Fruit fly (Drosophila melanogaster) whole organism, adult: Measurements from ENCODE around the gene btd.

Source experiments
- CG11617 ChIP-seq: fragments of 200-800 bp; sonication (Bioruptor generic); optimal IDR thresholded peaks from 2 replicates; lab custom pipeline; 2017; ENCODE audit warnings: mild to moderate bottlenecking, missing biosample characterization, missing genetic modification reagents, missing genetic modification characterization
- CG12768 ChIP-seq: fragments of 200-800 bp; sonication (Bioruptor generic); optimal IDR thresholded peaks from 2 replicates; lab custom pipeline; 2017; ENCODE audit warnings: missing biosample characterization, missing genetic modification characterization, mild to moderate bottlenecking, moderate library complexity, missing genetic modification reagents
- CG14711 ChIP-seq: fragments of 200-800 bp; sonication (Bioruptor generic); optimal IDR thresholded peaks from 2 replicates; lab custom pipeline; 2018; ENCODE audit warnings: missing biosample characterization, mild to moderate bottlenecking, missing genetic modification characterization, moderate library complexity
- CG1620 ChIP-seq: fragments of 200-800 bp; sonication (Bioruptor generic); optimal IDR thresholded peaks from 2 replicates; lab custom pipeline; 2016; ENCODE audit warnings: missing biosample characterization, missing genetic modification characterization
- CG33017 ChIP-seq: fragments of 200-800 bp; sonication (Bioruptor generic); optimal IDR thresholded peaks from 2 replicates; lab custom pipeline; 2018; ENCODE audit warnings: missing biosample characterization, mild to moderate bottlenecking, missing genetic modification characterization, moderate library complexity
- CG5204 ChIP-seq: fragments of 200-800 bp; sonication (Bioruptor generic); optimal IDR thresholded peaks from 2 replicates; lab custom pipeline; 2016; ENCODE audit warnings: missing biosample characterization, missing genetic modification characterization
- CG7045 ChIP-seq: fragments of 200-800 bp; sonication (Bioruptor generic); optimal IDR thresholded peaks from 2 replicates; lab custom pipeline; 2017; ENCODE audit warnings: missing biosample characterization, mild to moderate bottlenecking, missing genetic modification characterization
- CG7101 ChIP-seq: fragments of 200-800 bp; sonication (Bioruptor generic); optimal IDR thresholded peaks from 2 replicates; lab custom pipeline; 2018; ENCODE audit warnings: missing biosample characterization, mild to moderate bottlenecking, missing genetic modification characterization, moderate library complexity
- Clk ChIP-seq: fragments of 200-800 bp; sonication (Bioruptor generic); optimal IDR thresholded peaks from 2 replicates; lab custom pipeline; 2017; ENCODE audit warnings: missing biosample characterization, missing genetic modification characterization
- Crg-1 ChIP-seq: fragments of 200-800 bp; sonication (Bioruptor generic); optimal IDR thresholded peaks from 2 replicates; lab custom pipeline; 2016; ENCODE audit warnings: missing biosample characterization, missing genetic modification characterization
- Hr96 ChIP-seq: fragments of 200-800 bp; sonication (Bioruptor generic); optimal IDR thresholded peaks from 2 replicates; lab custom pipeline; 2016; ENCODE audit warnings: missing biosample characterization, missing genetic modification characterization
- Mnt ChIP-seq: fragments of 200-800 bp; sonication (Bioruptor generic); optimal IDR thresholded peaks from 2 replicates; lab custom pipeline; 2016; ENCODE audit warnings: missing biosample characterization, mild to moderate bottlenecking, missing genetic modification characterization
- bab1 ChIP-seq: fragments of 200-800 bp; sonication (Bioruptor generic); optimal IDR thresholded peaks from 3 replicates; lab custom pipeline; 2019; ENCODE audit warnings: missing biosample characterization, mild to moderate bottlenecking, missing genetic modification characterization, moderate library complexity
- cic ChIP-seq: fragments of 200-800 bp; sonication (Bioruptor generic); optimal IDR thresholded peaks from 2 replicates; lab custom pipeline; 2017; ENCODE audit warnings: missing biosample characterization, mild to moderate bottlenecking, missing genetic modification characterization, moderate library complexity
- cnc ChIP-seq, 2 experiments: fragments of >200 bp; optimal IDR thresholded peaks; 2 replicates each; lab custom pipeline; 2017
- kay ChIP-seq: fragments of 200-800 bp; sonication (Bioruptor generic); peaks from one replicate; lab custom pipeline; 2016; ENCODE audit warnings: missing biosample characterization, missing genetic modification characterization, borderline replicate concordance
- ovo ChIP-seq: fragments of 200-800 bp; sonication (Bioruptor generic); optimal IDR thresholded peaks from 2 replicates; lab custom pipeline; 2016; ENCODE audit warnings: missing biosample characterization, missing genetic modification characterization
- pad ChIP-seq: fragments of 200-800 bp; sonication (Bioruptor generic); optimal IDR thresholded peaks from 3 replicates; lab custom pipeline; 2017; ENCODE audit warnings: missing biosample characterization, missing genetic modification characterization, mild to moderate bottlenecking, moderate library complexity, missing genetic modification reagents
- tj ChIP-seq: fragments of 200-800 bp; sonication (Bioruptor generic); optimal IDR thresholded peaks from 3 replicates; lab custom pipeline; 2017; ENCODE audit warnings: missing biosample characterization, mild to moderate bottlenecking, missing genetic modification characterization, moderate library complexity
- toe ChIP-seq: fragments of 200-800 bp; sonication (Bioruptor generic); optimal IDR thresholded peaks from 2 replicates; lab custom pipeline; 2016; ENCODE audit warnings: missing biosample characterization, missing genetic modification characterization

Gene btd

DNA sequence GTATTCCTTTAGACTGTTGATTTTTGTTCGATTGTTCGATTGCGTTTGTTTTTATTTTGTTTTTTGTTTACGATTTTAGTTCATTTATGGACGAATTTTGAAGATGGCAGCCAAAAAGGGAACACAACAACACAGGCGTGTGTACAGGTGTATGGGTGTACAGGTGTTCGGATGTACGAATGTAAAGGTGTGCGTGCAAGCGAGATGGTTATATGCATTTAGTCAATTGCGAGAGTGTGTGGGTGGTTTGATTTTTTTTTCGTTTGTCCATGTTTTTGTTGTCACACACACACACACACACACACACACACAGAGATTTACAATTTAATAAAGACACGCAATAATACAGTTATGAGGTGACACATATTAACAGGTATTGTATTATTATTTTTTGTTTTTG lies 19.1 kb upstream of the btd start:
- TF ChIP-seq kay (no peak), CG14711 (no peak), Clk (GFP tag; lab: Kevin White, UChicago) (peak; percentile 18), pad (GFP tag; lab: Kevin White, UChicago) (peak; percentile 22), toe (no peak), cic (GFP tag; lab: Kevin White, UChicago) (peak; percentile 23), tj (GFP tag; lab: Kevin White, UChicago) (no peak), CG5204 (GFP tag; lab: Kevin White, UChicago) (no peak), bab1 (GFP tag; lab: Kevin White, UChicago) (no peak), Hr96 (GFP tag; lab: Kevin White, UChicago) (no peak), ovo (GFP tag; lab: Kevin White, UChicago) (peak; percentile 21), CG7101 (tag; lab: Kevin White, UChicago) (no peak), CG11617 (GFP tag; lab: Kevin White, UChicago) (peak; percentile 16), Crg-1 (GFP tag; lab: Kevin White, UChicago) (no peak), CG7045 (GFP tag; lab: Kevin White, UChicago) (no peak), cnc (optimal IDR thresholded peaks at IDR 0.05; lab: Kevin White, UChicago) (no peak), CG1620 (GFP tag; lab: Kevin White, UChicago) (no peak), CG33017 (no peak), Mnt (GFP tag; lab: Kevin White, UChicago) (no peak), CG12768 (GFP tag; lab: Kevin White, UChicago) (no peak)

DNA sequence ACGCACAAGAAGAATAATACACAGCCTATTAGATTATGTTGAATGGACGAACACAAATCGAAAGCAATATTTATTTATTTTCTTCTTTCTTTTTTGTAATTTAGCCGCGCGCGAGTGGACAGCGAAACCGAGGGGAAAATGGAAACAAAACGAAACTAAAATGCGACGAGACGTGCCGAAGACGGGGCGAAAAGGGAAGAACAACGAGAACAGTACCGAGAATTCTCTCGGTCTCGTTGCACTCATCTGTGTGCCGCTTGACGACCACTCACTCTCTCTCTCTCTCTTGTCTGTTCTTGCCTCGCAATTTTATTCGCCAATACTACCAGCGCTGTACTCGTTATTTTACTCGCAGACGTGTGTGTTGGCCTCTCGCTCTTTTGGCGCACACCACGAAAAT lies 9.8 kb upstream of the btd start:
- TF ChIP-seq CG1620 (GFP tag; lab: Kevin White, UChicago), result no peak
- TF ChIP-seq Mnt (GFP tag; lab: Kevin White, UChicago), result peak; percentile 50
- TF ChIP-seq cic (GFP tag; lab: Kevin White, UChicago), result peak; percentile 41
- TF ChIP-seq bab1 (GFP tag; lab: Kevin White, UChicago), result no peak
- no peak for TF ChIP-seq CG7101 (tag; lab: Kevin White, UChicago)
- peak; percentile 68 for TF ChIP-seq pad (GFP tag; lab: Kevin White, UChicago)
- TF ChIP-seq CG5204 (GFP tag; lab: Kevin White, UChicago), result no peak

DNA sequence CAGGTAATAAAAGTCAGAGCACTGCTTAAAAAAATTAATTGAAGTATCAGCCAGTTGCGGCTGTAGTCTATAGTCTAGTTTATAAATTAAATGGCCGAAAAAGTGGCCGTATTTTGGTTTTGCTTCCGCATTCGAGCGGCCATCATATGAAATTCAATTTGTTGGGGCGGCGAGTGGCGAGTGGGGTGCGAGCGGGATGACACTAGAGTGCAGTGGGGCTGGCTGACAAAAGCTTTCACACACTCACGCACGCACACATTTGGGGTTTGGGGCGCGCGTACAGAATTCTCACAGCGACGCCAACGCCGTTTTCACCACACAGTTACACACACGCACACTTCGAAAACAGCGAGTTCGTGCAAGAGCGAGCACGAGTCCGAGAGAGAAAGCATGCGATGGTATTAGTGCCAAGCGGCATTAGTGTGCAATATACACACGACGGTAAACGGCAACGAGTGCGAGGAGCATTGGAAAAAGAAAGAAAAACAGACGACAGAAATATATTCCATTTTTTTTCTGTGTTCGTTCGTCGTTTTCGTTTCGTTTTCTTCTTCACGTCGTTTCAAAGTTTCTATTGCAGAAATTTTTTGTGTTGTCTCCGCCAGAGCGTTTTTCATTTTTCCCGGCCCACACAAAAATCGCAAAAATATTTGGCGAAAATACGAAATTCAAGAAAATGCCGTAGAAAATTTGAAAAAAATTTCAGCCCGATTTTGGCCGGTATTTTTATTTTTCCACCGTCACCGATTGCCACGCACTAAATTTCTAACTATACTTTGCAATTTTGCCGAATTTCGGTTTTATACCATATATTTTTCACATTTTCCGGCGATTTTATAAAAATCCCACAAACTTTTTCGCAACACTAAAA lies 9.1 kb upstream of the btd start:
- TF ChIP-seq bab1 (GFP tag; lab: Kevin White, UChicago) (no peak), CG12768 (GFP tag; lab: Kevin White, UChicago) (peak; percentile 14), cnc (optimal IDR thresholded peaks at IDR 0.05; lab: Kevin White, UChicago) (no peak), CG1620 (GFP tag; lab: Kevin White, UChicago) (no peak), CG33017 (no peak), toe (no peak), pad (GFP tag; lab: Kevin White, UChicago) (peak; percentile 89), kay (no peak), cic (GFP tag; lab: Kevin White, UChicago) (peak; percentile 34), CG7045 (GFP tag; lab: Kevin White, UChicago) (no peak), Hr96 (GFP tag; lab: Kevin White, UChicago) (no peak), Mnt (GFP tag; lab: Kevin White, UChicago) (peak; percentile 87), CG11617 (GFP tag; lab: Kevin White, UChicago) (peak; percentile 47), tj (GFP tag; lab: Kevin White, UChicago) (peak; percentile 56), CG14711 (no peak), CG5204 (GFP tag; lab: Kevin White, UChicago) (no peak), CG7101 (tag; lab: Kevin White, UChicago) (peak; percentile 63), Clk (GFP tag; lab: Kevin White, UChicago) (no peak), Crg-1 (GFP tag; lab: Kevin White, UChicago) (no peak), ovo (GFP tag; lab: Kevin White, UChicago) (peak; percentile 53)

DNA sequence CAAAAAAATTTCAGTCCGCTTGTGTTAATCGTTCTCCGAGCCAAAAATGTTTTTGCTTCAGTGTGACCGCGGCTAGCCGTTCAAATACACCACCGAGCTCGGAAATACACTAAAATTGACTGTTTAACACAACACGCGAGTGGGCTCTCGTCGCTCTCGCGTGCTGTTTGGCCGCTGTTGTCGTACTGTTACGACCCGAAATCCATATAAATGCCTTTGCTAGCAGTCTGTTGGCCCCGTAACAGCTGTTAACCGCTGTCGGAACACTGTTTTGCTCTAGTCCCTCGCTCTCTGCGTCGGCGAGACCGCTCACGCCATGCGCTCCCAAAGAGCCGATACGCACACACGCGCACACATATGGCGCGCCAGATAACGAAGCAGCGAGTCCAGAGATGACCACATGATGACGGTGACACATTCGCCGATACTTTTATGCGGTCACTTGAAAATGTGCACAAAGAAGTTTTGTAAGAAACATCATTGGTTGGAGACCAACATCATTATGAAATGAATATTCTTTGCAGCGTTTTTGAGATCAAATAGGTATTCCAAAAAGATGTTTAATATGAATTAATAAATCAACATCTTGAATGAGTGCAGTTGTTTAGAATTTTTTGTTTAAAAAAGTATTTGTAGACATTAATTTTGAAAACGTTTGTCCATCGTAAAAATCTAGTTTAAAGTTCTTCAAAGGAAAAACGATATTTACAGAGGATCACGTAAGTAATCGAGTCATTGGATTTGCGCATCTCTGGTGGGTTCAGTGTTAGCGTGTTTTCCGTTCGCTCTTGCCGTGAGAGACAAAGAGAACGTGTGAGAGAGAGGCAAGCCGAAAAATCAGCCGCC lies 8.2 kb upstream of the btd start:
- TF ChIP-seq CG7101 (tag; lab: Kevin White, UChicago), result peak; percentile 71
- TF ChIP-seq cic (GFP tag; lab: Kevin White, UChicago), result peak; percentile 8
- TF ChIP-seq bab1 (GFP tag; lab: Kevin White, UChicago), result peak; percentile 56
- TF ChIP-seq CG14711, result peak; percentile 24
- TF ChIP-seq CG33017, result peak; percentile 30
- peak; percentile 35 for TF ChIP-seq CG12768 (GFP tag; lab: Kevin White, UChicago)
- peak; percentile 70 for TF ChIP-seq CG5204 (GFP tag; lab: Kevin White, UChicago)
- TF ChIP-seq ovo (GFP tag; lab: Kevin White, UChicago), result peak; percentile 78
- peak; percentile 83 for TF ChIP-seq CG1620 (GFP tag; lab: Kevin White, UChicago)
- TF ChIP-seq cnc (optimal IDR thresholded peaks at IDR 0.05; lab: Kevin White, UChicago), result no peak
- peak; percentile 75 for TF ChIP-seq toe
- TF ChIP-seq Clk (GFP tag; lab: Kevin White, UChicago), result peak; percentile 63
- peak; percentile 48 for TF ChIP-seq pad (GFP tag; lab: Kevin White, UChicago)
- TF ChIP-seq Crg-1 (GFP tag; lab: Kevin White, UChicago), result peak; percentile 76
- TF ChIP-seq tj (GFP tag; lab: Kevin White, UChicago), result peak; percentile 42
- TF ChIP-seq kay, result no peak
- TF ChIP-seq Mnt (GFP tag; lab: Kevin White, UChicago), result peak; percentile 49
- TF ChIP-seq CG11617 (GFP tag; lab: Kevin White, UChicago), result peak; percentile 75
- TF ChIP-seq Hr96 (GFP tag; lab: Kevin White, UChicago), result peak; percentile 88
- TF ChIP-seq CG7045 (GFP tag; lab: Kevin White, UChicago), result peak; percentile 16
